Fruit fly (Drosophila melanogaster) whole organism, wandering third instar larva: Measurements from ENCODE around the gene CG17780.

Source experiments
- Abd-B ChIP-seq: fragments of >200 bp; optimal IDR thresholded peaks from 2 replicates; lab custom pipeline; 2017; ENCODE audit warnings: missing biosample characterization, missing genetic modification characterization
- CG32264 ChIP-seq: fragments of 200-800 bp; sonication (Bioruptor generic); optimal IDR thresholded peaks from 2 replicates; lab custom pipeline; 2016; ENCODE audit warnings: missing biosample characterization, missing genetic modification characterization
- CG9705 ChIP-seq: fragments of 200-800 bp; sonication (Bioruptor generic); optimal IDR thresholded peaks from 2 replicates; lab custom pipeline; 2018; ENCODE audit warnings: missing biosample characterization, mild to moderate bottlenecking, missing genetic modification characterization
- Dfd ChIP-seq: fragments of >200 bp; optimal IDR thresholded peaks from 2 replicates; lab custom pipeline; 2017; ENCODE audit warnings: missing biosample characterization, missing genetic modification characterization
- Dif ChIP-seq: fragments of 200-275, 200-300 bp; sonication (Bioruptor generic); optimal IDR thresholded peaks from 2 replicates; lab custom pipeline; 2018; ENCODE audit warnings: missing biosample characterization, missing genetic modification characterization; ENCODE audit not compliant: partially characterized antibody
- GATAd ChIP-seq: sonication (Bioruptor generic); optimal IDR thresholded peaks from 2 replicates; lab custom pipeline; 2016; ENCODE audit warnings: missing biosample characterization, missing genetic modification characterization
- HLH106 ChIP-seq: fragments of 200-800 bp; optimal IDR thresholded peaks from 3 replicates; lab custom pipeline; 2019; ENCODE audit warnings: missing biosample characterization, mild to moderate bottlenecking, missing genetic modification characterization, moderate library complexity
- Hr78 ChIP-seq: fragments of >200 bp; optimal IDR thresholded peaks from 2 replicates; lab custom pipeline; 2017; ENCODE audit warnings: missing biosample characterization, missing genetic modification characterization
- Hr83 ChIP-seq: fragments of 200-300 bp; sonication (Bioruptor generic); optimal IDR thresholded peaks from 2 replicates; lab custom pipeline; 2016; ENCODE audit warnings: missing biosample characterization, mild to moderate bottlenecking, missing genetic modification characterization, moderate library complexity; ENCODE audit not compliant: poor library complexity, severe bottlenecking
- Jra ChIP-seq: sonication (Bioruptor generic); optimal IDR thresholded peaks from 2 replicates; lab custom pipeline; 2016; ENCODE audit warnings: missing biosample characterization, missing genetic modification characterization
- Mio ChIP-seq: sonication (Bioruptor generic); optimal IDR thresholded peaks from 2 replicates; lab custom pipeline; 2016; ENCODE audit warnings: missing biosample characterization, missing genetic modification characterization
- OdsH ChIP-seq: fragments of 200-800 bp; sonication (Bioruptor generic); optimal IDR thresholded peaks from 2 replicates; lab custom pipeline; 2016; ENCODE audit warnings: missing biosample characterization, mild to moderate bottlenecking, missing genetic modification characterization
- Rel ChIP-seq, 2 experiments: fragments of 200-800 bp; sonication (Bioruptor generic) in 1 of 2; optimal IDR thresholded peaks; 2 replicates in 1 of 2; 3 replicates in 1 of 2; lab custom pipeline; 2016 to 2019; ENCODE audit warnings: mild to moderate bottlenecking in 2 of 2, missing biosample characterization in 2 of 2, missing genetic modification characterization in 2 of 2, moderate library complexity in 1 of 2
- Sp1 ChIP-seq: fragments of 200-800 bp; sonication (Bioruptor generic); optimal IDR thresholded peaks from 3 replicates; lab custom pipeline; 2019; ENCODE audit warnings: missing biosample characterization, mild to moderate bottlenecking, missing genetic modification characterization, moderate library complexity
- Vsx2 ChIP-seq: fragments of 200-300, 225-300 bp; sonication (Bioruptor generic); optimal IDR thresholded peaks from 2 replicates; lab custom pipeline; 2018; ENCODE audit warnings: missing biosample characterization, missing genetic modification characterization; ENCODE audit not compliant: partially characterized antibody
- br ChIP-seq: fragments of 200-800 bp; sonication (Bioruptor generic); optimal IDR thresholded peaks from 2 replicates; lab custom pipeline; 2016; ENCODE audit warnings: missing biosample characterization, missing genetic modification characterization
- brk ChIP-seq: fragments of 200-800 bp; sonication (Bioruptor generic); optimal IDR thresholded peaks from 2 replicates; lab custom pipeline; 2016; ENCODE audit warnings: missing biosample characterization, mild to moderate bottlenecking, missing genetic modification characterization
- dl ChIP-seq, 2 experiments: fragments of 175-275, 200-275 bp in 1 of 2; fragments of 200-275 bp in 1 of 2; sonication (Bioruptor generic); optimal IDR thresholded peaks; lab custom pipeline; 2018; ENCODE audit warnings: mild to moderate bottlenecking in 2 of 2, missing biosample characterization in 2 of 2, missing genetic modification characterization in 2 of 2, moderate library complexity in 2 of 2; ENCODE audit not compliant: partially characterized antibody in 2 of 2, insufficient read depth in 1 of 2
- dmrt93B ChIP-seq: fragments of 200-800 bp; sonication (Bioruptor generic); optimal IDR thresholded peaks from 2 replicates; lab custom pipeline; 2018; ENCODE audit warnings: missing biosample characterization, mild to moderate bottlenecking, missing genetic modification characterization
- dsf ChIP-seq: sonication (Bioruptor generic); optimal IDR thresholded peaks from 2 replicates; lab custom pipeline; 2016; ENCODE audit warnings: missing biosample characterization, missing genetic modification characterization, borderline replicate concordance
- ey ChIP-seq: fragments of 200-800 bp; sonication (Bioruptor generic); optimal IDR thresholded peaks from 2 replicates; lab custom pipeline; 2016; ENCODE audit warnings: missing biosample characterization, missing genetic modification characterization
- foxo ChIP-seq, 2 experiments: fragments of 200-800 bp; sonication (Bioruptor generic); optimal IDR thresholded peaks; 2 replicates in 1 of 2; 3 replicates in 1 of 2; lab custom pipeline; 2016 to 2017; ENCODE audit warnings: missing biosample characterization in 2 of 2, missing genetic modification characterization in 2 of 2
- fru ChIP-seq: fragments of 200-800 bp; sonication (Bioruptor generic); optimal IDR thresholded peaks from 3 replicates; lab custom pipeline; 2016; ENCODE audit warnings: missing biosample characterization, mild to moderate bottlenecking, missing genetic modification characterization
- jim ChIP-seq: fragments of 175-275, 200-325 bp; sonication (Bioruptor generic); optimal IDR thresholded peaks from 2 replicates; lab custom pipeline; 2016; ENCODE audit warnings: missing biosample characterization, mild to moderate bottlenecking, missing genetic modification characterization
- lola ChIP-seq: fragments of >200 bp; optimal IDR thresholded peaks from 2 replicates; lab custom pipeline; 2017; ENCODE audit warnings: missing biosample characterization, missing genetic modification characterization
- pan ChIP-seq: fragments of >200 bp; optimal IDR thresholded peaks from 2 replicates; lab custom pipeline; 2017
- rgr ChIP-seq: fragments of 200-800 bp; sonication (Bioruptor generic); optimal IDR thresholded peaks from 3 replicates; lab custom pipeline; 2016; ENCODE audit warnings: missing biosample characterization, mild to moderate bottlenecking, missing genetic modification characterization
- sage ChIP-seq: fragments of 200-800 bp; sonication (Bioruptor generic); optimal IDR thresholded peaks from 2 replicates; lab custom pipeline; 2016; ENCODE audit warnings: missing biosample characterization, mild to moderate bottlenecking, missing genetic modification characterization
- sv ChIP-seq: fragments of 200-800 bp; sonication (Bioruptor generic); optimal IDR thresholded peaks from 3 replicates; lab custom pipeline; 2016; ENCODE audit warnings: missing biosample characterization, missing genetic modification characterization
- tai ChIP-seq: sonication (Bioruptor generic); optimal IDR thresholded peaks from 2 replicates; lab custom pipeline; 2016; ENCODE audit warnings: missing biosample characterization, missing genetic modification characterization
- usp ChIP-seq: fragments of >200 bp; optimal IDR thresholded peaks from 2 replicates; lab custom pipeline; 2017; ENCODE audit warnings: missing biosample characterization, missing genetic modification characterization
- woc ChIP-seq: sonication (Bioruptor generic); optimal IDR thresholded peaks from 2 replicates; lab custom pipeline; 2016; ENCODE audit warnings: missing biosample characterization, mild to moderate bottlenecking, missing genetic modification characterization

The CG17780 gene

DNA sequence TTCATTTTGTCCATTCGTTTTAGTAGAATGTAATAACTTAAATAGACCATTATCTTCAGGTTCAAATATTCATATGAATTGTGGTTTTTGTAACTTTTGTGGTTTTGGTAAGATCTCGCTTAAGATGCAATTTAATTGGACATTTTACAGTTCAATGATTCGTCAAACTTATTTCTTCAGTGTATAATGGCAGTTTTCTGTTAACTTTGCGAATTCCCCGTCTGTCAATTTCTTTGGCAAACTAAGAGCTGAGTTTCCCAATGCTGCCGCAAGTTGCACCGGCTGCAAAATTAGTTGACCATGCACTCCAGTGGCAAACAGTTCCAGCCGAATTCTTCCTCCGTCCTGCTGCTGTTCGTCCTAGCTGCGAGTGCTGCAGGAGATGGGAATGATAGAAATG is 8.3 kb downstream of the CG17780 start, which contains the start of gene CG33342:
Gene CG33342, plus strand, starts transcription at position 301 of the 400 bp plus-strand sequence.
- TF ChIP-seq usp (GFP tag; lab: Kevin White, UChicago) = no peak
- no peak for TF ChIP-seq sage
- no peak for TF ChIP-seq dmrt93B (GFP tag; lab: Kevin White, UChicago)
- TF ChIP-seq, all 38 proteins: peak for 0

DNA sequence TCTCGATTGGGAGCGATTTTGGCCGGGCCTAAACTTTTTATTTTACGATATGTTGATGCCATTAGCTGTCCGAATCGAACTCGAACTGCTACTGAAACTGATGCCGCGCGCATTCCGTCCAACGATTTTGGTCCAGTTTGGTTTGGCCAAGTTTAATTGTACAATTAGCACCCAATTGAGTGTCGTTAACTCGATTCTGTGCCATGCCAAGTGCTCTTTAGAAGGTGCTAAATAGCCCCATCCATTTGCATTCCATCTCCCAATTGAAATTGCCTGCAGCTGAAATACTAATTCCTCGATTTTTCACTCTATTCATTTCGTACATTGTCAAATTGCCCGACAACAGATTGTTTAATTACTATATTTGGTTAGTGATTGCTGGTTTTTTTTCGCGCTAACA is 9.3 kb downstream of the CG17780 start, which contains the start of gene CG17781:
Gene CG17781, minus strand, starts transcription at position 101 of the 400 bp plus-strand sequence.
- TF ChIP-seq rgr (GFP tag; lab: Kevin White, UChicago) = no peak
- TF ChIP-seq Hr78 (GFP tag; lab: Kevin White, UChicago) = no peak
- TF ChIP-seq GATAd = no peak
- TF ChIP-seq Sp1 (GFP tag; lab: Kevin White, UChicago) = no peak
- no peak for TF ChIP-seq Rel (GFP tag; optimal IDR thresholded peaks at IDR 0.05; lab: Kevin White, UChicago)
- TF ChIP-seq Rel (tag; optimal IDR thresholded peaks at IDR 0.05; lab: Kevin White, UChicago) = no peak
- no peak for TF ChIP-seq usp (GFP tag; lab: Kevin White, UChicago)
- TF ChIP-seq, all 38 proteins: peak for 0

DNA sequence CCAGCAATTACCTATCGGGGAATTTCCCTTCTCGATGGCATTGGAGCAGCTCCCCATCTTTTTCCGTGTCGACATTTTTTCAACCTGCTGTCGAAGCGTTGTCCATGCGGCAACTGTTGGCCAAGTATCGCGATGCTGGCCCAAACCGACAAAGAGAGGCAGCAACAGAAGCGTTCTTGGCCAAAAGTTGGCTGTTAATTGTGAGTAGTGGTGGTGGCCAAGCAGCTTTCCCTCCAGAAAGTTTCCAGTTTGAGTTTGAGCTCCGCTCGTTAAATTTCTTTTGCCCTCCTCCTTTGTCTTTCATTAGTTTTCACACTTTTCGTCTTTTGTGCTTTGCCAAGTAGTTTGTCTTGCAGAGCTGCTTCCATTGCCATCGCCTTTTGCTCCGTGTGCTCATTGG is 12.2 kb downstream of the CG17780 start, which contains the start of gene CG17782:
Gene CG17782, minus strand, starts transcription at position 101 of the 400 bp plus-strand sequence.
- TF ChIP-seq OdsH = no peak
- TF ChIP-seq Jra (GFP tag; lab: Kevin White, UChicago) = no peak
- TF ChIP-seq usp (GFP tag; lab: Kevin White, UChicago) = no peak
- TF ChIP-seq fru (GFP tag; lab: Kevin White, UChicago) = no peak
- no peak for TF ChIP-seq Hr78 (GFP tag; lab: Kevin White, UChicago)
- TF ChIP-seq HLH106 (tag; lab: Kevin White, UChicago) = no peak
- no peak for TF ChIP-seq brk (GFP tag; lab: Kevin White, UChicago)
- no peak for TF ChIP-seq rgr (GFP tag; lab: Kevin White, UChicago)
- no peak for TF ChIP-seq lola (GFP tag; lab: Kevin White, UChicago)
- TF ChIP-seq tai = no peak
- TF ChIP-seq Vsx2 (GFP tag; lab: Kevin White, UChicago) = no peak
- no peak for TF ChIP-seq CG9705 (GFP tag; lab: Kevin White, UChicago)
- TF ChIP-seq jim (GFP tag; lab: Kevin White, UChicago) = no peak
- TF ChIP-seq GATAd = no peak

DNA sequence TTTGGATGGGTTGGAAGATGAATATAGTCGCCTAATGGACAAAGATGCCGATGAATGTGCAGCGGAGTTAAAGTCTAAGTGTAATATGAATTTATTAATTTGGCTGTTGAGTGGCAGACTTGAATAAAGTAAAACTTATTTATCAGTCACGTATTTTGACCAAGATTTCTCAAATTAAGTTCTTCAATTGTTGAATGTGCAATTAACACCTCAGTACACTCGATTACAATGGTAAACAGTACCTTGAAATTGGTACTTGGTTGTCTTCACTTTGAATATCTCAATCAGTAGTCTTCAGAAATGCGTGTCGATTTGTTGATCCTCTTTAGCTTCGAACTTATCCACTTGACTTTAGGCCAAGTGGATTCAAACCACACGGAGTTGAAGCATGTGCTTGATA is 15.6 kb downstream of the CG17780 start, which contains the start of gene CG13614:
Gene CG13614, plus strand, starts transcription at position 301 of the 400 bp plus-strand sequence.
- TF ChIP-seq ey (GFP tag; lab: Kevin White, UChicago) (no peak), woc (GFP tag; lab: Kevin White, UChicago) (no peak), Abd-B (no peak), Vsx2 (GFP tag; lab: Kevin White, UChicago) (no peak), sv (GFP tag; lab: Kevin White, UChicago) (no peak), dl (GFP tag; optimal IDR thresholded peaks at IDR 0.05; lab: Kevin White, UChicago; ENCODE audit: insufficient read depth in 1 of 2, partially characterized antibody in 2 of 2) (no peak), tai (no peak), Mio (GFP tag; lab: Kevin White, UChicago) (no peak), OdsH (no peak), dsf (GFP tag; lab: Kevin White, UChicago) (no peak)

DNA sequence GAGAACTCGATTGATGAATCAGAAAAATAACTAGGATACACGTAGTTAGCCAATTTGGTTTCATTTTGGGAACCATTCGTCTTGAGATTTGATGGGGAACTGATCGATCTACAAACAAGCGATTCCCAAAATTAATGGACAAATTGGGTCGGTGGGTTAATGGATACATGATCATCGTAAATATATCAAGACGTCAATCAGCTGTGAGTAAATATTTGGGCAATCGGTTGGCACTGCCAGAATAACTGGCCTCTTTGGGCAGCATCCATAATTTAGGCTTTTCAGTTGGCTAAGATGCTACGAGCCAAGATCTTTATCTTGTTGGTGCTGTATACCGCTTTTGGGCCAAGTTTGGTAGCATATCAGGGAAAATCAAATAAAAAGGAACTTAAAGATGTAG is 16.8 kb downstream of the CG17780 start, which contains the start of the genes CG42812 and CG33341:
Gene CG42812, minus strand, starts transcription at position 101 of the 400 bp plus-strand sequence.
Gene CG33341, plus strand, starts transcription at position 295 of the 400 bp plus-strand sequence.
- TF ChIP-seq CG9705 (GFP tag; lab: Kevin White, UChicago) = no peak
- no peak for TF ChIP-seq usp (GFP tag; lab: Kevin White, UChicago)
- no peak for TF ChIP-seq pan
- no peak for TF ChIP-seq Dfd (GFP tag; lab: Kevin White, UChicago)
- no peak for TF ChIP-seq foxo (GFP tag; optimal IDR thresholded peaks at IDR 0.05; lab: Kevin White, UChicago)
- TF ChIP-seq br = no peak
- TF ChIP-seq Jra (GFP tag; lab: Kevin White, UChicago) = no peak
- TF ChIP-seq lola (GFP tag; lab: Kevin White, UChicago) = no peak
- TF ChIP-seq CG32264 (GFP tag; lab: Kevin White, UChicago) = no peak
- no peak for TF ChIP-seq jim (GFP tag; lab: Kevin White, UChicago)
- no peak for TF ChIP-seq dsf (GFP tag; lab: Kevin White, UChicago)
- TF ChIP-seq Dif (GFP tag; lab: Kevin White, UChicago) = no peak
- TF ChIP-seq sv (GFP tag; lab: Kevin White, UChicago) = no peak
- no peak for TF ChIP-seq OdsH
- TF ChIP-seq Hr83 = no peak
- TF ChIP-seq ey (GFP tag; lab: Kevin White, UChicago) = no peak
